Worm (Caenorhabditis elegans) whole organism, early embryonic: ENCODE measurements around the gene K12B6.11.
A peak's percentile ranks its signal among the peaks of the same experiment; 100 is the strongest.

Experiments
- B0310.2 ChIP-seq: sonication (generic microtip); optimal IDR thresholded peaks from 2 replicates; lab custom pipeline; 2016; ENCODE audit warnings: mild to moderate bottlenecking, missing genetic modification characterization, missing compliant biosample characterization
- F13C5.2 ChIP-seq: sonication (generic microtip); optimal IDR thresholded peaks from 2 replicates; lab custom pipeline; 2017; ENCODE audit warnings: mild to moderate bottlenecking, missing genetic modification characterization, inconsistent platforms, missing compliant biosample characterization
- aly-1 ChIP-seq: sonication (generic microtip); optimal IDR thresholded peaks from 2 replicates; lab custom pipeline; 2016; ENCODE audit warnings: missing genetic modification characterization, missing compliant biosample characterization
- ama-1 ChIP-seq: fragments of 150-350 bp; optimal IDR thresholded peaks from 2 replicates; lab custom pipeline; 2014
- ceh-13 ChIP-seq: fragments of 200-800 bp; sonication (Bioruptor generic); optimal IDR thresholded peaks from 2 replicates; lab custom pipeline; 2018; ENCODE audit warnings: mild to moderate bottlenecking, missing genetic modification characterization, missing compliant biosample characterization
- ceh-36 ChIP-seq: sonication (generic microtip); optimal IDR thresholded peaks from 2 replicates; lab custom pipeline; 2016; ENCODE audit warnings: missing genetic modification characterization, inconsistent platforms, missing compliant biosample characterization
- ets-7 ChIP-seq: sonication (generic microtip); optimal IDR thresholded peaks from 2 replicates; lab custom pipeline; 2016; ENCODE audit warnings: missing genotype, missing genetic modification characterization, missing compliant biosample characterization
- flt-1 ChIP-seq: fragments of 200-800 bp; sonication (Bioruptor generic); IDR thresholded peaks from 2 replicates; pipeline ENCODE4 v1.3.6; 2022; ENCODE audit warnings: missing genetic modification characterization, missing compliant biosample characterization
- hmbx-1 ChIP-seq: sonication (generic microtip); optimal IDR thresholded peaks from 2 replicates; lab custom pipeline; 2016; ENCODE audit warnings: mild to moderate bottlenecking, missing genetic modification characterization, missing compliant biosample characterization
- hmg-4 ChIP-seq: fragments of 200-800 bp; sonication (Bioruptor generic); optimal IDR thresholded peaks from 2 replicates; lab custom pipeline; 2018; ENCODE audit warnings: mild to moderate bottlenecking, missing genetic modification characterization, missing compliant biosample characterization
- hnd-1 ChIP-seq: sonication (generic microtip); optimal IDR thresholded peaks from 2 replicates; lab custom pipeline; 2016; ENCODE audit warnings: missing genetic modification characterization, missing compliant biosample characterization
- pes-1 ChIP-seq: fragments of 200-800 bp; sonication (Bioruptor generic); IDR thresholded peaks from 2 replicates; pipeline ENCODE4 v1.3.6; 2022; ENCODE audit warnings: missing genetic modification reagents, missing genetic modification characterization, missing compliant biosample characterization
- scrt-1 ChIP-seq: fragments of 200-800 bp; sonication (Bioruptor generic); IDR thresholded peaks from 2 replicates; pipeline ENCODE4 v1.3.6; 2022; ENCODE audit warnings: missing genetic modification characterization, missing compliant biosample characterization
- sea-1 ChIP-seq: fragments of 200-800 bp; sonication (Bioruptor generic); conservative IDR thresholded peaks from 2 replicates; pipeline ENCODE4 v1.3.6; 2022; ENCODE audit warnings: missing genetic modification characterization, missing compliant biosample characterization
- tbx-11 ChIP-seq: fragments of 200-800 bp; sonication (Bioruptor generic); IDR thresholded peaks from 2 replicates; pipeline ENCODE4 v1.3.6; 2022; ENCODE audit warnings: missing genetic modification characterization, missing compliant biosample characterization
- tbx-37 ChIP-seq: fragments of 200-800 bp; sonication (Bioruptor generic); conservative IDR thresholded peaks from 2 replicates; pipeline ENCODE4 v1.3.6; 2022; ENCODE audit warnings: missing genetic modification reagents, missing genetic modification characterization, missing compliant biosample characterization
- tra-4 ChIP-seq: sonication (generic microtip); optimal IDR thresholded peaks from 2 replicates; lab custom pipeline; 2017; ENCODE audit warnings: missing genetic modification characterization, missing compliant biosample characterization

Gene K12B6.11

DNA sequence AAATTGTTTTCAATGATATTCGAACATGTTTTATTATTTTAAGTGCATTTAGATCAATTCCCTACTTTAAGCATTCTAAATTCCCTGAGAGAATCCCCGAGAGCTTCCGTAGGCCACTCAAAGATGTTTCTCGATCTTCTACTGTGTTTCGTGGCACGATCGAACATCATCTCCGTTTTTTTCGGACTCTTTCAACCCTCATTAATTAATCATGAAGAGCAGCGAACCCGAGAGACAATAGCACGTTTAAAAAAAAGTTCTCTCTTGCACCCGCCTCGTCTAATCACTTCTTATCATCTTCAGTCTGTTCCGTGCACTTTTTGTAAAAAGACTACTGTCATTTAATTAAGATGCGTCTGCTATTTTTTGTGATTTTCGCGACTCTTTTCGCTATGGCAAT is at the start of gene K12B6.11:
TSS of gene K12B6.11 (plus strand) at position 301 of the 400 bp plus-strand sequence.
- TF ChIP-seq flt-1 (no peak), ceh-36 (tag; lab: Kevin White, UChicago) (no peak), tbx-11 (GFP tag; lab: Robert Waterston, UW) (no peak), tra-4 (tag; lab: Kevin White, UChicago) (no peak), F13C5.2 (no peak), hmg-4 (GFP tag; lab: Kevin White, UChicago) (no peak), sea-1 (GFP tag; lab: Robert Waterston, UW) (no peak), ets-7 (no peak), scrt-1 (GFP tag; lab: Robert Waterston, UW) (no peak), ceh-13 (GFP tag; lab: Kevin White, UChicago) (no peak), pes-1 (no peak), ama-1 (lab: Kevin White, UChicago) (no peak), hmbx-1 (no peak), tbx-37 (no peak), aly-1 (tag; lab: Kevin White, UChicago) (no peak)

DNA sequence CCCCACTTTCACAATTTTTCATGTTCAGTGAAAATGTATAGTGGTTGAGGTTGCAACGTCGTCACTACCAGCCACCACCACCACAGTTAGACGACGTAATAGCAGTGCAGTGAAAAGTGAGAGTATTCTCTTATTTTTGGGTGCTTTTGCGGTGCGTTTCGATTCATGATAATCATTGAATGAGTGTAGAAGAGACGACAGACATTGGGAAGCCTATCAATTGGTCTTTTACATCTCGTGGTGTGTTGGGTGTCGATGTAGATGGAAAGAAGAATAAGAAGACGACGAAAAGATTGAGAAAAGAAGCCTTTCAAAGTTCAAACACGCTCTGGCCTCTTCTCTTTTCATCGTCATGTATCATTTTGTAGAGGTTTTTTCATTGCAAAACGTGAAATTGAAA is 48.9 kb upstream of the K12B6.11 start:
- TF ChIP-seq aly-1 (tag; lab: Kevin White, UChicago) (no peak), tbx-11 (GFP tag; lab: Robert Waterston, UW) (no peak), ets-7 (no peak), ceh-36 (tag; lab: Kevin White, UChicago) (no peak), ama-1 (lab: Kevin White, UChicago) (no peak), tbx-37 (no peak), tra-4 (tag; lab: Kevin White, UChicago) (no peak), hnd-1 (tag; lab: Kevin White, UChicago) (no peak), sea-1 (GFP tag; lab: Robert Waterston, UW) (no peak), F13C5.2 (no peak), hmbx-1 (no peak), flt-1 (no peak), pes-1 (no peak)

DNA sequence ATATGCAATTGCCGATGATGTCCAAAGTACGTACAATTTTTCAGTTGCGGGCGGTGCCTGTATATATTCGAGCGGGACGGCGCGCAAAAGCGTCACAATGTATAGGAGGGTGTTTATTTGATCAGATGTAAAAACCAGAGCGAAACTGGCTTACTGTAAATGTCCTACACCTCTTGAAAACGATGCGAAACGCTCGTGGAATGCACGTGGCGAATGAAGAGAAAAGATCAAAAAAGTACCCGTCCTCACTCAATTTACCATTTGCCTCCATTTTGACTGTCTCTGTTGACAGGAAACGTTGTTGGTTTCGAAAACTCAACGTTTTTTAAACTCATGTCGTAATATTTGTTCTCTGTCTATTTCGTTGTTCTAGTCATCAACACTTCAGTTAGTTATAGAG is 48.0 kb upstream of the K12B6.11 start:
- TF ChIP-seq scrt-1 (GFP tag; lab: Robert Waterston, UW) (no peak), F13C5.2 (no peak), pes-1 (no peak), sea-1 (GFP tag; lab: Robert Waterston, UW) (no peak), ets-7 (no peak), tbx-37 (no peak), hnd-1 (tag; lab: Kevin White, UChicago) (no peak), flt-1 (no peak), hmbx-1 (no peak), ceh-13 (GFP tag; lab: Kevin White, UChicago) (no peak), tra-4 (tag; lab: Kevin White, UChicago) (no peak), ama-1 (lab: Kevin White, UChicago) (no peak), ceh-36 (tag; lab: Kevin White, UChicago) (no peak), B0310.2 (tag; lab: Kevin White, UChicago) (no peak), hmg-4 (GFP tag; lab: Kevin White, UChicago) (no peak), aly-1 (tag; lab: Kevin White, UChicago) (no peak), tbx-11 (GFP tag; lab: Robert Waterston, UW) (no peak)

- TF ChIP-seq ama-1 (lab: Kevin White, UChicago): no peak
- no peak for TF ChIP-seq F13C5.2
- no peak for TF ChIP-seq hnd-1 (tag; lab: Kevin White, UChicago)
Measured at ce11 chrV:6243260-6243659, 45.4 kb upstream of the K12B6.11 start.

DNA sequence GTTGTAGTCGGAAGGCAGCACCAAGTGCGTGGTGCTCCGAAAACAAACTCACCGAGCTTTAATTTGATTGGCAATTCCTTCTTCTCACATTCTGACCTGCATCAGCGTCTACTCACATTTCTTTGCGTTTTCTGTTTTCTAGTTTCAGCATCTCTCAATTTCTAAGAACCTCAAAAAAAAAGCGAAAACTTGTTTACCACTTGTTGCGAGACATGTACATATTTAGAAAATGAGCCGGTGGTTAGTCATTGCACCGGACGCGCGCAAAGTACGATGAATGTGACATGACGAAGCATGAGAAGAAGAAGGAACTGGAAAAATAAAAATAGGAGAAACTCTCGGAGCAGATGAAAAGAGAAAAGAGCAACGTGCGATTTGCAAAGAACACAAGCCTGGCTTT is 44.1 kb upstream of the K12B6.11 start:
- TF ChIP-seq tbx-37: no peak
- TF ChIP-seq B0310.2 (tag; lab: Kevin White, UChicago): no peak

DNA sequence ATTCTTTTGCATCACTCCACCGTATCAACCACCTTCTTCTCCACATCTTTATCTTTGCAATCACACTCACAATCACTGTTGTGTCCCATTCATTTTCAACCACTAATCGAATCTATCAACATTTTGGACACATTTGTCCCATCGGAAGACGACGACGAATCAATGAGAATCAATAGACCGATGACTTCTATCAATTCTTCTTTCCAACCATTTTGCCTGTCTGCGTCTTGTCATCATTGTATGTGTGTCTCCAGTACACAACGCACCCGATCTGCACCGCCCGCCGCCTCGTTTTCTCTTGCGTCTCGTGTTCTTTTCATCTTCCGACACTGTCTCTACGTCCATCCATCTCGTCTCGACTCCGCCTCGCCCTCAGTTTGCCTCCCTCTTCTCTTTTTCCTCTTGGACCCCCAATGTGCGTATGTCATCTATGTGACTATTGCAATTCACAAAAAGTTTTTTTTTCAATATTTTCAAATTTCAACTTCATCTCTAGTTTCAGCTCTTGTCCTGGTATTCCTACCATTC is 42.2 kb upstream of the K12B6.11 start, which contains the start of gene dmd-7:
TSS of gene dmd-7 (plus strand) at position 478 of the 528 bp plus-strand sequence.
- TF ChIP-seq ceh-13 (GFP tag; lab: Kevin White, UChicago): no peak
- TF ChIP-seq hmbx-1: no peak
- 0 out of 2 replicates have a peak, but pooled peaks have one; percentile 33 for TF ChIP-seq flt-1
- peak; percentile 25 for TF ChIP-seq F13C5.2
- TF ChIP-seq hnd-1 (tag; lab: Kevin White, UChicago): no peak

ce11 chrV:6247397-6247796 is 41.3 kb upstream of the K12B6.11 start:
- no peak for TF ChIP-seq hmbx-1
- TF ChIP-seq hmg-4 (GFP tag; lab: Kevin White, UChicago): no peak
- no peak for TF ChIP-seq aly-1 (tag; lab: Kevin White, UChicago)

DNA sequence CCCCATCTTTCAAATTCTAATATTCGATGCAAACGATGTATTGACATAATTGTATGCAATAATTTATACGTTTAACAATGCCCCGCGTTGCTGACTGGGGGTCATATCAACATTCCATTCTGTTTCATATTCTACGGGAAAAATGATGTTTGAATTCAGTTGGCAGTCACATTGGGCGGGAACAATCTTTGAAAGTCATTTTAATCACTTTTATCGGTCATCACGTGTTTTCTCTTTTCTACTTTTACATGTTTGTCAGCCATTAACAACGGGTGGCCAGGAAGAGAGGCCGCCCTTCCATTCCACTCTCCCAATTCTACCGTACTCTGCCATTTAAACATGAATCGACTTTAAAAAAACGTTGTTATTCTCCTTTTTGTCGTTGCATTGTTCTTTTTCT is 40.0 kb upstream of the K12B6.11 start:
- TF ChIP-seq pes-1: no peak
- TF ChIP-seq ceh-36 (tag; lab: Kevin White, UChicago): no peak
- no peak for TF ChIP-seq scrt-1 (GFP tag; lab: Robert Waterston, UW)
- TF ChIP-seq ceh-13 (GFP tag; lab: Kevin White, UChicago): no peak
- no peak for TF ChIP-seq sea-1 (GFP tag; lab: Robert Waterston, UW)
- no peak for TF ChIP-seq ets-7
- TF ChIP-seq tra-4 (tag; lab: Kevin White, UChicago): no peak
- no peak for TF ChIP-seq F13C5.2
- TF ChIP-seq ama-1 (lab: Kevin White, UChicago): no peak
- TF ChIP-seq hmbx-1: no peak
- no peak for TF ChIP-seq hnd-1 (tag; lab: Kevin White, UChicago)
- no peak for TF ChIP-seq hmg-4 (GFP tag; lab: Kevin White, UChicago)
- TF ChIP-seq B0310.2 (tag; lab: Kevin White, UChicago): no peak
- TF ChIP-seq tbx-11 (GFP tag; lab: Robert Waterston, UW): no peak
- no peak for TF ChIP-seq tbx-37
- no peak for TF ChIP-seq aly-1 (tag; lab: Kevin White, UChicago)
- TF ChIP-seq flt-1: no peak
